Fruit fly (Drosophila melanogaster): Measurements from ENCODE around the gene Polr2C.

The Polr2C gene

DNA sequence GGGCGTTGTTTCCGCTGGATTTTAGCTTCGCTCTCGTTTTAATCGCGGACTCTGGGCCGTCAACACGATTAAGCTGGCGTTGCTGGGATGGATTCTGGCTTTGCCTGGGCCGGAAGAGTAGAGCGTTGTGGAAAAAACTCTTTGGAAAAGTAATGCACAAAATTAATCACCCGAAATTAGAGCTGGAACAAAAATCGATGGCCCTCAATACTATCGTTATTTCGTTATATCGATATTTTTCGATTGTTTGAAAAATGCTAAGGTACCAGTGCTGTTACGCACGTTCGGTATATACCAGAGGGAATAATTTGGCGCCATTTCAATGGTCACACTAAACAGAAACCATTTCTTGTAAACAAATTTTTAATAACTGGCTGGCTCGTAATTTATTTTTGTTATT lies 3.6 kb upstream of the Polr2C start, which contains the start of the genes Arpc1 and Orc5 (continued):
- TF ChIP-seq nmo (GFP tag; optimal IDR thresholded peaks at IDR 0.05) (peak; percentile 52), CG11085 (GFP tag; IDR thresholded peaks at IDR 0.05) (no peak), YL-1 (GFP tag; optimal IDR thresholded peaks at IDR 0.05) (peak; percentile 82), CG14710 (tag; optimal IDR thresholded peaks at IDR 0.05) (peak; percentile 63), Sox100B (GFP tag; optimal IDR thresholded peaks at IDR 0.05) (no peak), CG1529 (GFP tag; optimal IDR thresholded peaks at IDR 0.05) (no peak), vnd (GFP tag; IDR thresholded peaks at IDR 0.05; ENCODE audit: partially characterized antibody) (peak; percentile 73), CG3847 (GFP tag; IDR thresholded peaks at IDR 0.05) (0 out of 2 replicates have a peak, but pooled peaks have one; percentile 17), CG7963 (GFP tag; IDR thresholded peaks at IDR 0.05; ENCODE audit: partially characterized antibody) (peak; percentile 69), CG12104 (GFP tag; optimal IDR thresholded peaks at IDR 0.05) (no peak), usp (GFP tag; optimal IDR thresholded peaks at IDR 0.05) (no peak), CG15514 (GFP tag; optimal IDR thresholded peaks at IDR 0.05) (peak; percentile 51), CG2120 (GFP tag; optimal IDR thresholded peaks at IDR 0.05) (no peak), shn (GFP tag; optimal IDR thresholded peaks at IDR 0.05) (no peak), wdn (GFP tag; IDR thresholded peaks at IDR 0.05) (no peak), zen2 (GFP tag; IDR thresholded peaks at IDR 0.05; ENCODE audit: partially characterized antibody) (peak; percentile 72), vfl (GFP tag; optimal IDR thresholded peaks at IDR 0.05) (peak; percentile 7), CG6791 (GFP tag; IDR thresholded peaks at IDR 0.05; ENCODE audit: partially characterized antibody) (peak; percentile 93), lbe (GFP tag; optimal IDR thresholded peaks at IDR 0.05) (no peak), Dip3 (GFP tag; optimal IDR thresholded peaks at IDR 0.05) (no peak), Nf-YB (GFP tag; optimal IDR thresholded peaks at IDR 0.05) (no peak), CG1792 (GFP tag; optimal IDR thresholded peaks at IDR 0.05) (no peak), CG16813 (GFP tag; IDR thresholded peaks at IDR 0.05; ENCODE audit: partially characterized antibody) (peak; percentile 88), p53 (GFP tag; optimal IDR thresholded peaks at IDR 0.05) (no peak), mld (GFP tag; IDR thresholded peaks at IDR 0.05; ENCODE audit: partially characterized antibody) (peak; percentile 81; the same call in 1 of the 3 replicates), Ada2b (GFP tag; IDR thresholded peaks at IDR 0.05) (no peak), amos (GFP tag; IDR thresholded peaks at IDR 0.05; ENCODE audit: partially characterized antibody) (peak; percentile 94), Lhr (GFP tag; optimal IDR thresholded peaks at IDR 0.05) (peak; percentile 69), CG15601 (tag; optimal IDR thresholded peaks at IDR 0.05) (no peak), CG7556 (GFP tag; optimal IDR thresholded peaks at IDR 0.05) (no peak), pzg (GFP tag; optimal IDR thresholded peaks at IDR 0.05) (peak; percentile 96), CG10565 (GFP tag; optimal IDR thresholded peaks at IDR 0.05) (no peak), CG11723 (GFP tag; optimal IDR thresholded peaks at IDR 0.05) (no peak), jing (GFP tag; optimal IDR thresholded peaks at IDR 0.05) (no peak), exex (tag; optimal IDR thresholded peaks at IDR 0.05) (no peak), CG10366 (GFP tag; IDR thresholded peaks at IDR 0.05) (no peak), Jarid2 (GFP tag; optimal IDR thresholded peaks at IDR 0.05) (no peak), sd (tag; optimal IDR thresholded peaks at IDR 0.05) (no peak), unc-4 (GFP tag; IDR thresholded peaks at IDR 0.05; ENCODE audit: partially characterized antibody) (peak; percentile 96), eyg (GFP tag; optimal IDR thresholded peaks at IDR 0.05) (no peak), Adf1 (GFP tag; IDR thresholded peaks at IDR 0.05) (no peak), Rfx (GFP tag; IDR thresholded peaks at IDR 0.05) (no peak), CG11695 (GFP tag; IDR thresholded peaks at IDR 0.05) (no peak), jumu (GFP tag; optimal IDR thresholded peaks at IDR 0.05) (no peak), CG10267 (tag; optimal IDR thresholded peaks at IDR 0.05) (peak; percentile 62), Dad (GFP tag; optimal IDR thresholded peaks at IDR 0.05) (no peak), CG13296 (GFP tag; optimal IDR thresholded peaks at IDR 0.05) (no peak), CrebB (tag; optimal IDR thresholded peaks at IDR 0.05) (no peak), CG4360 (GFP tag; IDR thresholded peaks at IDR 0.05) (no peak), repo (GFP tag; optimal IDR thresholded peaks at IDR 0.05) (no peak), tap (tag; optimal IDR thresholded peaks at IDR 0.05) (no peak)

All from whole organism, embryonic.